Worm (Caenorhabditis elegans) whole organism, early embryonic: ENCODE results near the gene mlt-3.
"Not testable (repeated sequence)": the region's sequence is repeated elsewhere in the genome, so short reads cannot be mapped to it uniquely, and the experiment has no call there.

Experiments used
- B0310.2 ChIP-seq: sonication (generic microtip); optimal IDR thresholded peaks from 2 replicates; lab custom pipeline; 2016; ENCODE audit warnings: mild to moderate bottlenecking, missing genetic modification characterization, missing compliant biosample characterization
- F13C5.2 ChIP-seq: sonication (generic microtip); optimal IDR thresholded peaks from 2 replicates; lab custom pipeline; 2017; ENCODE audit warnings: mild to moderate bottlenecking, missing genetic modification characterization, inconsistent platforms, missing compliant biosample characterization
- aly-1 ChIP-seq: sonication (generic microtip); optimal IDR thresholded peaks from 2 replicates; lab custom pipeline; 2016; ENCODE audit warnings: missing genetic modification characterization, missing compliant biosample characterization
- ama-1 ChIP-seq: fragments of 150-350 bp; optimal IDR thresholded peaks from 2 replicates; lab custom pipeline; 2014
- ceh-13 ChIP-seq: fragments of 200-800 bp; sonication (Bioruptor generic); optimal IDR thresholded peaks from 2 replicates; lab custom pipeline; 2018; ENCODE audit warnings: mild to moderate bottlenecking, missing genetic modification characterization, missing compliant biosample characterization
- ceh-36 ChIP-seq: sonication (generic microtip); optimal IDR thresholded peaks from 2 replicates; lab custom pipeline; 2016; ENCODE audit warnings: missing genetic modification characterization, inconsistent platforms, missing compliant biosample characterization
- ets-7 ChIP-seq: sonication (generic microtip); optimal IDR thresholded peaks from 2 replicates; lab custom pipeline; 2016; ENCODE audit warnings: missing genotype, missing genetic modification characterization, missing compliant biosample characterization
- flt-1 ChIP-seq: fragments of 200-800 bp; sonication (Bioruptor generic); IDR thresholded peaks from 2 replicates; pipeline ENCODE4 v1.3.6; 2022; ENCODE audit warnings: missing genetic modification characterization, missing compliant biosample characterization
- hmbx-1 ChIP-seq: sonication (generic microtip); optimal IDR thresholded peaks from 2 replicates; lab custom pipeline; 2016; ENCODE audit warnings: mild to moderate bottlenecking, missing genetic modification characterization, missing compliant biosample characterization
- hmg-4 ChIP-seq: fragments of 200-800 bp; sonication (Bioruptor generic); optimal IDR thresholded peaks from 2 replicates; lab custom pipeline; 2018; ENCODE audit warnings: mild to moderate bottlenecking, missing genetic modification characterization, missing compliant biosample characterization
- hnd-1 ChIP-seq: sonication (generic microtip); optimal IDR thresholded peaks from 2 replicates; lab custom pipeline; 2016; ENCODE audit warnings: missing genetic modification characterization, missing compliant biosample characterization
- pes-1 ChIP-seq: fragments of 200-800 bp; sonication (Bioruptor generic); IDR thresholded peaks from 2 replicates; pipeline ENCODE4 v1.3.6; 2022; ENCODE audit warnings: missing genetic modification reagents, missing genetic modification characterization, missing compliant biosample characterization
- scrt-1 ChIP-seq: fragments of 200-800 bp; sonication (Bioruptor generic); IDR thresholded peaks from 2 replicates; pipeline ENCODE4 v1.3.6; 2022; ENCODE audit warnings: missing genetic modification characterization, missing compliant biosample characterization
- sea-1 ChIP-seq: fragments of 200-800 bp; sonication (Bioruptor generic); conservative IDR thresholded peaks from 2 replicates; pipeline ENCODE4 v1.3.6; 2022; ENCODE audit warnings: missing genetic modification characterization, missing compliant biosample characterization
- tbx-11 ChIP-seq: fragments of 200-800 bp; sonication (Bioruptor generic); IDR thresholded peaks from 2 replicates; pipeline ENCODE4 v1.3.6; 2022; ENCODE audit warnings: missing genetic modification characterization, missing compliant biosample characterization
- tbx-37 ChIP-seq: fragments of 200-800 bp; sonication (Bioruptor generic); conservative IDR thresholded peaks from 2 replicates; pipeline ENCODE4 v1.3.6; 2022; ENCODE audit warnings: missing genetic modification reagents, missing genetic modification characterization, missing compliant biosample characterization
- tra-4 ChIP-seq: sonication (generic microtip); optimal IDR thresholded peaks from 2 replicates; lab custom pipeline; 2017; ENCODE audit warnings: missing genetic modification characterization, missing compliant biosample characterization

The mlt-3 gene

DNA sequence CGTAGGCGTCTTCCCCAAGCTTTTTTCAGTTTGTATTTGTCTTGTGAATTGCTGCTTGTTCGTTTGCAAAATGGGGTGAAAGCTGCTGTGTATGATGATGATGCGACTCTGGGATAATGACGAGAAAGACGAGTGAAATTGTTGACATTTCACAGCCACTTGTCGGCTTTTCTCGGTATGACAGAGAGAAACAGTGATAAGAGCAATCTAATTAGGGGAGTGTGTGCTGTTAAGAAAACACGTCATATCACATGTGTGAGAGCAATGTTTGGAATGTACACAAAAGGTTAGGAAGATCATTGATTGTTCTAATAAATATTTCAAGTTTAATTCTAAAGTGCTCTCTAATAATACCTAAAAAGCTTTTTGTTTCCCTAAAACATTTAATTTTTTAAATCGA, 29.2 kb downstream of the mlt-3 start:
- TF ChIP-seq aly-1 (tag; lab: Kevin White, UChicago) (no peak), ama-1 (lab: Kevin White, UChicago) (no peak), tbx-11 (GFP tag; lab: Robert Waterston, UW) (no peak), F13C5.2 (tag; lab: Kevin White, UChicago) (no peak), ceh-13 (GFP tag; lab: Kevin White, UChicago) (no peak), tbx-37 (GFP tag; lab: Robert Waterston, UW) (no peak), hmg-4 (no peak), flt-1 (no peak), B0310.2 (tag; lab: Kevin White, UChicago) (no peak), ets-7 (tag; lab: Kevin White, UChicago) (no peak), sea-1 (no peak), hnd-1 (tag; lab: Kevin White, UChicago) (no peak), pes-1 (GFP tag; lab: Robert Waterston, UW) (no peak), tra-4 (tag; lab: Kevin White, UChicago) (no peak), hmbx-1 (no peak), scrt-1 (GFP tag; lab: Robert Waterston, UW) (no peak), ceh-36 (tag; lab: Kevin White, UChicago) (no peak)

DNA sequence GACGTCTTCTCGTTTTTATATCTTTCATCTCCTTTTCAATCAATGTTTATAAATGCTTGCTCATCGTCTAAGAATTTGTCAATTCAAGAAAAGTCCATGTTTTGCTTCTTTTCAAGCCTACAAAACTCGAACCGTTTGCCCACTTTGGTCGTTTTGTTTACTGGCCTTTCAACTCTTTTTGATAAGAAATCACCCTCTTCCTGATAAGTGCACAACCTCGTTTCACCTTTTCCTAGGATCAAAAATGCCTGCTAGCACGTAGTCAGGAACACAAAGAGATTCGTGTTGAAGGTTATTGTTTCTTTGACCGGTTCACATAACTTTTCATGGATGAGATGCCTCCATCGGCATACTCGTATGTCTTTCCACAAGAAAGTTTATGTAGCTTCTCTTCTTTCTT, 30.3 kb downstream of the mlt-3 start:
- TF ChIP-seq ceh-36 (tag; lab: Kevin White, UChicago): no peak
- TF ChIP-seq tbx-11 (GFP tag; lab: Robert Waterston, UW): no peak
- no peak for TF ChIP-seq sea-1
- no peak for TF ChIP-seq tbx-37 (GFP tag; lab: Robert Waterston, UW)
- no peak for TF ChIP-seq pes-1 (GFP tag; lab: Robert Waterston, UW)
- no peak for TF ChIP-seq hnd-1 (tag; lab: Kevin White, UChicago)
- no peak for TF ChIP-seq flt-1
- TF ChIP-seq tra-4 (tag; lab: Kevin White, UChicago): no peak
- no peak for TF ChIP-seq aly-1 (tag; lab: Kevin White, UChicago)
- TF ChIP-seq F13C5.2 (tag; lab: Kevin White, UChicago): no peak
- no peak for TF ChIP-seq ceh-13 (GFP tag; lab: Kevin White, UChicago)
- no peak for TF ChIP-seq ets-7 (tag; lab: Kevin White, UChicago)
- no peak for TF ChIP-seq B0310.2 (tag; lab: Kevin White, UChicago)

DNA sequence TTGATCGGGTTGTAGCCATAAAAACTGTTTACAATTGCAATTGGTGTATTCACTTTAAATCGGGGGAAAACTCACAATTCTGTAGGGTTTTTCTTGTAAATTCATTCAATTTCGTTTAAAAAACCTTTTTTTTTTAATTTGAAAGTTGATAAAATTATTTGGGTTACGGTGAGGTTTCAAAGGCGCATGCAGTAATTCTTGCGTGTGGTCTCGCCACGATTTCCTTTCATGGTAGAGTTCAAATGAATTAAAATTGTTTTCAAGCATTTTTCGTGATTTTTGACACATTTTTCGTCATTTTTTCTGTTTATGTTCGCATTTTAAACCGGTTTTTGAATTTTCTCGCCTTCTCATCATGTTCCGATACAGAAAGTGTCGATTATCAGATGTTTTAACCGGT, 32.2 kb downstream of the mlt-3 start:
- no peak for TF ChIP-seq sea-1
- TF ChIP-seq ama-1 (lab: Kevin White, UChicago): no peak
- TF ChIP-seq tbx-11 (GFP tag; lab: Robert Waterston, UW): no peak
- TF ChIP-seq ceh-13 (GFP tag; lab: Kevin White, UChicago): no peak
- TF ChIP-seq tbx-37 (GFP tag; lab: Robert Waterston, UW): no peak
- TF ChIP-seq flt-1: no peak
- no peak for TF ChIP-seq F13C5.2 (tag; lab: Kevin White, UChicago)
- no peak for TF ChIP-seq pes-1 (GFP tag; lab: Robert Waterston, UW)
- no peak for TF ChIP-seq hmbx-1
- TF ChIP-seq ets-7 (tag; lab: Kevin White, UChicago): no peak
- TF ChIP-seq hmg-4: no peak
- TF ChIP-seq scrt-1 (GFP tag; lab: Robert Waterston, UW): no peak
- no peak for TF ChIP-seq hnd-1 (tag; lab: Kevin White, UChicago)
- no peak for TF ChIP-seq B0310.2 (tag; lab: Kevin White, UChicago)
- no peak for TF ChIP-seq ceh-36 (tag; lab: Kevin White, UChicago)
- no peak for TF ChIP-seq aly-1 (tag; lab: Kevin White, UChicago)
- no peak for TF ChIP-seq tra-4 (tag; lab: Kevin White, UChicago)

DNA sequence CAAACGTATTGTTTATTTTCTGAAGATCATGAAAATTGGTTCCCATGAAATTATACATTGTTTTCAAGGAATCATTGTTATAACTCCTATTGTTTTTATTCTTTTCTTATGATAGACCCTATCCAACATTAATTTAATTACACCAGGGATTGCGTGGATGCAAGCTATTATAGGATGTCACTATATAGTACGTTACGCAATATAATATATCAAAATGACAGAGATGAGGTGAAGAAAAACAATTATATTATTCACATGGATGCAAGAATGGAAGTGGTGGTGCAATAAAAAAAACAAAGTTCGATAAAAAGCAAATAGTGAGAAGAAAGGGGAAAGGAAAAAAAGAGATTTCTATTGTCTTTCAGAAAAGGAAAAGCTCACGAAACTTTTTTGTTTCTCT, 33.6 kb downstream of the mlt-3 start:
- TF ChIP-seq aly-1 (tag; lab: Kevin White, UChicago): no peak
- TF ChIP-seq scrt-1 (GFP tag; lab: Robert Waterston, UW): no peak

DNA sequence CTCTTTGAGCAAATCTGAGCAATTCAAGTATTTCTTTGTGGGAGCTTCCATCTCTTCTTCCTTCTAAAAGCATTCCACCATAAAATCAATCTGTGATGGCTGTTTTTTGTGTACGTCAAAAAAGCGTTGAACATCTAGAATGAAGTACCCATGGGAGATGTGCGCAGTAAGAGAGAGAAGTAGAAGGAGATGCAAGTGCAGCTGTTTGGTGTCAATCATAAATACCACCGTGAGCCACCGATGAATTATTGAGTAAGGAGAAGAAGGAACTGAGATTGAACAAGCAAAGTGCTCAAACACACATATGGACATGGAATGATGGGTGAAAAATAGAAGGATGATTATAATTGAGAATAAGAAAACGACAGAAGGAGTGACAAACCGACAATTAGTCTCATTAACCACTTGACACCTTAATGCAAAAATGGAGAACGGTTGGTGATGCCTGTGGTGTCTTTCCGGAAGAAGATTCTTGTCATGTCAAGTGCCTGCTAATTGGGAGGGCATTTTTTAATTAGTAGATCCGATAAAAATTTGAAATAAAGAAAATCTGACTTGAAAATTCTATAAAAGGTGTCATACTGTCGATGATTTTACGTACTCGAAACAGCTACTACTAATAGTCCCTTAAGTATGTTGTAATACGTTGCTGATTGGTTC, 34.7 kb downstream of the mlt-3 start:
- TF ChIP-seq hmbx-1 (no peak), pes-1 (GFP tag; lab: Robert Waterston, UW) (no peak), hmg-4 (no peak), tbx-11 (GFP tag; lab: Robert Waterston, UW) (no peak), scrt-1 (GFP tag; lab: Robert Waterston, UW) (no peak), B0310.2 (tag; lab: Kevin White, UChicago) (no peak), flt-1 (no peak), ceh-13 (GFP tag; lab: Kevin White, UChicago) (no peak), ceh-36 (tag; lab: Kevin White, UChicago) (no peak), ama-1 (lab: Kevin White, UChicago) (no peak), tra-4 (tag; lab: Kevin White, UChicago) (no peak), F13C5.2 (tag; lab: Kevin White, UChicago) (no peak), tbx-37 (GFP tag; lab: Robert Waterston, UW) (no peak), ets-7 (tag; lab: Kevin White, UChicago) (no peak), aly-1 (tag; lab: Kevin White, UChicago) (no peak), sea-1 (no peak), hnd-1 (tag; lab: Kevin White, UChicago) (no peak)

DNA sequence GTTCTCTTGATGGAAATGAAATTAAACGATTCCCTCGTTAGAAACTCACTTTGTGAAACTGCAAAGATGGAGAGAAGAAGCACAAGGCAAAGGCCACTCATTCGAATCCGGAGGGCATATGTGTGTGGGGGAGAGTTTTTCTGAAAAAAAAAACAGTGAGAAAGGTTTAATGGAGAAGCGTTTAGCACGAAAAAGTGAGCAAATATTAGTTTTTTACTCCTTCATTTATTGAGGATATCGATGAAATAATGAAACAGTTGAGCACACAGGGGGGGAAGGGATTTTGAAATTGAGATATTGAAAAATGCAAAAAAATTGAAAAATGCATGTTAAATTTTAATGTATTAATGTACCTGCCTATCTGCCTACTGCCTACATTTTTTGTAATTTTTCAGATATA, 48.7 kb downstream of the mlt-3 start, which contains the start of gene nlr-1:
TSS of gene nlr-1 (minus strand) at position 101 of the 400 bp plus-strand sequence.
- not testable (repeated sequence) for TF ChIP-seq hnd-1, B0310.2, ets-7 (tag; lab: Kevin White, UChicago)
